Fruit fly (Drosophila melanogaster) whole organism, embryonic: Measurements from ENCODE around the gene CG43731.

Experiments
- CG10462 ChIP-seq: fragments of 200-800 bp; sonication (Bioruptor generic); optimal IDR thresholded peaks from 2 replicates; lab custom pipeline; 2016; ENCODE audit warnings: missing biosample characterization, missing genetic modification characterization
- CG10565 ChIP-seq: fragments of 200-800 bp; sonication (Bioruptor generic); optimal IDR thresholded peaks from 3 replicates; lab custom pipeline; 2016; ENCODE audit warnings: missing biosample characterization, mild to moderate bottlenecking, missing genetic modification characterization
- CG10959 ChIP-seq: fragments of 200-800 bp; sonication (Bioruptor generic); IDR thresholded peaks from 2 replicates; pipeline ENCODE4 v1.3.6; 2022; ENCODE audit warnings: missing biosample characterization, missing genetic modification characterization
- CG11456 ChIP-seq: fragments of 200-800 bp; sonication (Bioruptor generic); IDR thresholded peaks from 3 replicates; pipeline ENCODE4 v1.3.6; 2022; ENCODE audit warnings: missing biosample characterization, missing genetic modification characterization
- CG11695 ChIP-seq: fragments of 200-800 bp; sonication (Bioruptor generic); IDR thresholded peaks from 3 replicates; pipeline ENCODE4 v1.3.6; 2022; ENCODE audit warnings: missing biosample characterization, missing genetic modification characterization
- CG13296 ChIP-seq: fragments of 200-800 bp; sonication (Bioruptor generic); optimal IDR thresholded peaks from 3 replicates; lab custom pipeline; 2018; ENCODE audit warnings: missing biosample characterization, mild to moderate bottlenecking, missing genetic modification characterization
- CG14050 ChIP-seq: fragments of 200-800 bp; sonication (Bioruptor generic); IDR thresholded peaks from 3 replicates; pipeline ENCODE4 v1.3.6; 2022; ENCODE audit warnings: missing biosample characterization, missing genetic modification characterization
- CG1529 ChIP-seq: fragments of 200-800 bp; sonication (Bioruptor generic); optimal IDR thresholded peaks from 3 replicates; lab custom pipeline; 2018; ENCODE audit warnings: missing biosample characterization, missing genetic modification characterization
- CG16815 ChIP-seq: fragments of 200-800 bp; sonication (Bioruptor generic); optimal IDR thresholded peaks from 3 replicates; lab custom pipeline; 2017; ENCODE audit warnings: missing biosample characterization, mild to moderate bottlenecking, missing genetic modification characterization
- CG17186 ChIP-seq: fragments of 200-800 bp; sonication (Bioruptor generic); optimal IDR thresholded peaks from 3 replicates; lab custom pipeline; 2017; ENCODE audit warnings: missing biosample characterization, missing genetic modification reagents, missing genetic modification characterization
- CG17385 ChIP-seq: fragments of 200-800 bp; sonication (Bioruptor generic); optimal IDR thresholded peaks from 3 replicates; lab custom pipeline; 2018; ENCODE audit warnings: missing biosample characterization, mild to moderate bottlenecking, missing genetic modification characterization
- CG18619 ChIP-seq: fragments of 200-800 bp; sonication (Bioruptor generic); optimal IDR thresholded peaks from 3 replicates; lab custom pipeline; 2017; ENCODE audit warnings: missing biosample characterization, mild to moderate bottlenecking, missing genetic modification characterization
- CG2120 ChIP-seq: fragments of 200-800 bp; sonication (Bioruptor generic); optimal IDR thresholded peaks from 3 replicates; lab custom pipeline; 2016; ENCODE audit warnings: missing biosample characterization, missing genetic modification characterization
- CG2889 ChIP-seq: fragments of 200-800 bp; sonication (Bioruptor generic); IDR thresholded peaks from 3 replicates; pipeline ENCODE4 v1.3.6; 2022; ENCODE audit warnings: missing biosample characterization, missing genetic modification characterization
- CG3065 ChIP-seq: fragments of 200-800 bp; sonication (Bioruptor generic); optimal IDR thresholded peaks from 2 replicates; lab custom pipeline; 2016; ENCODE audit warnings: missing biosample characterization, missing genetic modification characterization
- CG31365 ChIP-seq: fragments of 200-800 bp; sonication (Bioruptor generic); optimal IDR thresholded peaks from 2 replicates; lab custom pipeline; 2018; ENCODE audit warnings: missing biosample characterization, mild to moderate bottlenecking, missing genetic modification characterization
- CG3163 ChIP-seq: fragments of 200-800 bp; sonication (Bioruptor generic); optimal IDR thresholded peaks from 3 replicates; lab custom pipeline; 2016; ENCODE audit warnings: missing biosample characterization, missing genetic modification characterization
- CG4820 ChIP-seq: fragments of 200-800 bp; sonication (Bioruptor generic); optimal IDR thresholded peaks from 3 replicates; lab custom pipeline; 2016; ENCODE audit warnings: missing biosample characterization, missing genetic modification characterization
- CG7963 ChIP-seq: fragments of 200-800 bp; sonication (Bioruptor generic); IDR thresholded peaks from 3 replicates; pipeline ENCODE4 v1.3.6; 2022; ENCODE audit warnings: missing biosample characterization, missing genetic modification characterization; ENCODE audit not compliant: partially characterized antibody
- CG8359 ChIP-seq: fragments of 200-800 bp; sonication (Bioruptor generic); optimal IDR thresholded peaks from 2 replicates; lab custom pipeline; 2017; ENCODE audit warnings: missing biosample characterization, mild to moderate bottlenecking, missing genetic modification characterization, borderline replicate concordance
- CG9609 ChIP-seq: fragments of 200-800 bp; sonication (Bioruptor generic); optimal IDR thresholded peaks from 3 replicates; lab custom pipeline; 2016; ENCODE audit warnings: missing biosample characterization, missing genetic modification characterization
- CG9876 ChIP-seq: fragments of 200-800 bp; sonication (Bioruptor generic); optimal IDR thresholded peaks from 2 replicates; lab custom pipeline; 2016; ENCODE audit warnings: missing biosample characterization, missing genetic modification characterization
- ERR ChIP-seq: fragments of 200-800 bp; sonication (Bioruptor generic); optimal IDR thresholded peaks from 2 replicates; lab custom pipeline; 2016; ENCODE audit warnings: missing biosample characterization, missing genetic modification characterization
- Eip74EF ChIP-seq, 2 experiments: fragments of 200-800 bp in 1 of 2; fragments of >200 bp in 1 of 2; sonication (Bioruptor generic) in 1 of 2; optimal IDR thresholded peaks; 2 replicates each; lab custom pipeline; 2017 to 2019; ENCODE audit warnings: missing biosample characterization in 2 of 2, missing genetic modification characterization in 2 of 2, mild to moderate bottlenecking in 1 of 2, moderate library complexity in 1 of 2
- Hey ChIP-seq: fragments of 200-800 bp; sonication (Bioruptor generic); optimal IDR thresholded peaks from 3 replicates; lab custom pipeline; 2018; ENCODE audit warnings: missing biosample characterization, mild to moderate bottlenecking, missing genetic modification characterization
- Hr3 ChIP-seq: fragments of 200-800 bp; sonication (Bioruptor generic); optimal IDR thresholded peaks from 3 replicates; lab custom pipeline; 2016; ENCODE audit warnings: missing biosample characterization, missing genetic modification characterization
- MTF-1 ChIP-seq: fragments of 200-800 bp; sonication (Bioruptor generic); optimal IDR thresholded peaks from 2 replicates; lab custom pipeline; 2018; ENCODE audit warnings: missing biosample characterization, mild to moderate bottlenecking, missing genetic modification characterization, borderline replicate concordance
- Med ChIP-seq: fragments of 200-800 bp; sonication (Bioruptor generic); peaks from one replicate; lab custom pipeline; 2016; ENCODE audit warnings: missing biosample characterization, missing genetic modification characterization, mild to moderate bottlenecking, inconsistent platforms, moderate library complexity
- Myb ChIP-seq: fragments of 200-800 bp; sonication (Bioruptor generic); optimal IDR thresholded peaks from 2 replicates; lab custom pipeline; 2016; ENCODE audit warnings: missing biosample characterization, missing genetic modification characterization
- Nf-YA ChIP-seq: fragments of 200-800 bp; sonication (Bioruptor generic); IDR thresholded peaks from 2 replicates; pipeline ENCODE4 v1.3.6; 2022; ENCODE audit warnings: missing biosample characterization, missing genetic modification characterization
- Scr ChIP-seq: fragments of 200-800 bp; sonication (Bioruptor generic); IDR thresholded peaks from 2 replicates; pipeline ENCODE4 v1.3.6; 2022; ENCODE audit warnings: missing biosample characterization, missing genetic modification characterization; ENCODE audit not compliant: partially characterized antibody
- TFAM ChIP-seq: fragments of 200-800 bp; sonication (Bioruptor generic); optimal IDR thresholded peaks from 2 replicates; lab custom pipeline; 2017; ENCODE audit warnings: missing biosample characterization, missing genetic modification characterization, inconsistent platforms
- Trl ChIP-seq, 3 experiments: fragments of >200 bp in 2 of 3; fragments of 200-800 bp in 1 of 3; sonication (Bioruptor generic) in 1 of 3; optimal IDR thresholded peaks; 2 replicates in 1 of 3; 3 replicates in 2 of 3; lab custom pipeline; 2016 to 2017; ENCODE audit warnings: missing biosample characterization in 1 of 3, missing genetic modification characterization in 1 of 3
- ato ChIP-seq: fragments of 200-800 bp; sonication (Bioruptor generic); IDR thresholded peaks from 2 replicates; pipeline ENCODE4 v1.3.6; 2022; ENCODE audit warnings: missing biosample characterization, missing genetic modification characterization; ENCODE audit not compliant: partially characterized antibody
- bbx ChIP-seq: fragments of 200-800 bp; sonication (Bioruptor generic); IDR thresholded peaks from 2 replicates; pipeline ENCODE4 v1.3.6; 2022; ENCODE audit warnings: missing biosample characterization, missing genetic modification characterization; ENCODE audit not compliant: partially characterized antibody
- crc ChIP-seq: fragments of 200-800 bp; sonication (Bioruptor generic); optimal IDR thresholded peaks from 2 replicates; lab custom pipeline; 2016; ENCODE audit warnings: missing biosample characterization, missing genetic modification characterization
- danr ChIP-seq: fragments of 200-800 bp; sonication (Bioruptor generic); IDR thresholded peaks from 2 replicates; pipeline ENCODE4 v1.3.6; 2022; ENCODE audit warnings: missing biosample characterization, missing genetic modification characterization
- dati ChIP-seq: fragments of 200-800 bp; sonication (Bioruptor generic); IDR thresholded peaks from 2 replicates; pipeline ENCODE4 v1.3.6; 2022; ENCODE audit warnings: missing biosample characterization, missing genetic modification characterization
- dm ChIP-seq: fragments of 200-800 bp; sonication (Bioruptor generic); optimal IDR thresholded peaks from 3 replicates; lab custom pipeline; 2016; ENCODE audit warnings: missing biosample characterization, missing genetic modification characterization
- esg ChIP-seq: fragments of 200-800 bp; sonication (Bioruptor generic); conservative IDR thresholded peaks from 2 replicates; pipeline ENCODE4 v1.3.6; 2022; ENCODE audit warnings: missing biosample characterization, missing genetic modification characterization
- gem ChIP-seq: fragments of 200-800 bp; sonication (Bioruptor generic); optimal IDR thresholded peaks from 2 replicates; lab custom pipeline; 2019; ENCODE audit warnings: missing biosample characterization, mild to moderate bottlenecking, missing genetic modification characterization, moderate library complexity
- grn ChIP-seq: fragments of 200-800 bp; sonication (Bioruptor generic); optimal IDR thresholded peaks from 3 replicates; lab custom pipeline; 2017; ENCODE audit warnings: missing biosample characterization, missing genetic modification characterization
- insv ChIP-seq, 2 experiments: fragments of 200-800 bp; sonication (Bioruptor generic); optimal IDR thresholded peaks; 3 replicates each; lab custom pipeline; 2016 to 2018; ENCODE audit warnings: missing biosample characterization in 2 of 2, missing genetic modification characterization in 2 of 2
- mirr ChIP-seq: fragments of 200-800 bp; sonication (Bioruptor generic); optimal IDR thresholded peaks from 3 replicates; lab custom pipeline; 2018; ENCODE audit warnings: missing biosample characterization, mild to moderate bottlenecking, missing genetic modification characterization
- nerfin-2 ChIP-seq: fragments of 200-800 bp; sonication (Bioruptor generic); IDR thresholded peaks from 2 replicates; pipeline ENCODE4 v1.3.6; 2022; ENCODE audit warnings: missing biosample characterization, missing genetic modification characterization; ENCODE audit not compliant: partially characterized antibody
- pita ChIP-seq: fragments of 200-800 bp; sonication (Bioruptor generic); optimal IDR thresholded peaks from 2 replicates; lab custom pipeline; 2017; ENCODE audit warnings: missing biosample characterization, mild to moderate bottlenecking, missing genetic modification characterization
- sens ChIP-seq: fragments of 200-800 bp; sonication (Bioruptor generic); peaks from one replicate; lab custom pipeline; 2016; ENCODE audit warnings: missing biosample characterization, missing genetic modification characterization
- sna ChIP-seq: fragments of 200-800 bp; sonication (Bioruptor generic); IDR thresholded peaks from 2 replicates; pipeline ENCODE4 v1.3.6; 2022; ENCODE audit warnings: missing biosample characterization, missing genetic modification characterization; ENCODE audit not compliant: partially characterized antibody
- stwl ChIP-seq: fragments of 200-800 bp; sonication (Bioruptor generic); optimal IDR thresholded peaks from 3 replicates; lab custom pipeline; 2018; ENCODE audit warnings: missing biosample characterization, mild to moderate bottlenecking, missing genetic modification characterization, moderate library complexity
- usp ChIP-seq: fragments of >200 bp; optimal IDR thresholded peaks from 2 replicates; lab custom pipeline; 2017; ENCODE audit warnings: missing biosample characterization, missing genetic modification characterization

Gene CG43731

DNA sequence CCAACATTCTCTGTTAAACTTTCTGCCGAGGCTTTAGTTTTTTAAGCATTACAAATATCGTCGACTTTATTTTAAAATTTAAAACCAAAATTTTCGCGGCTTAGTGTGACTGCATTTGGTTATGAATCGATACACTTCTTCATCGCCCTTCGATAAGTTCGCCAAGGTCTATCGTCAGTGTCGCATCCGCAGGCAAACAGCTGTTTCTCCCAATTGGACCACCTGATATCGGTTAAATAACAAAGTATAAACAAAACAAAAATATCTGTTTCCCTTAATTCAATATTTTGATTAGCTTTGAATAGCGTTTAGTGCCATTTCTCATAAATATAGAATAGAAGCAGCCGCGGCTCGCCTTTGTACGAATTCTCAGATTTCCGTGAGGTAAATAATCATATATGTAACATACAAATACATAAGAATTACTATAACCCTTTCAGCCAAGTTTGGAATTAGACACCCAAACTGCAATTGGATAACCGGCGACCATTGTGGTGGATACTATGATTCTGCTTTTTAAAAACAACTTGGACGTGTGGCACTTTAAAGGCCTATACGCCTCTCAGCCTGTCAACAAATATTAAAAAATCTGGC lies 12.4 kb downstream of the CG43731 start, which contains the start of gene CG10561 (continued):
- TF ChIP-seq CG10462 (GFP tag; lab: Kevin White, UChicago) (no peak), esg (GFP tag; lab: Robert Waterston, UW) (no peak), CG2889 (no peak), danr (GFP tag; lab: Robert Waterston, UW) (no peak), CG10959 (GFP tag; lab: Robert Waterston, UW) (no peak), bbx (peak; percentile 78), Hr3 (GFP tag; lab: Kevin White, UChicago) (no peak), ato (GFP tag; lab: Robert Waterston, UW) (peak; percentile 69), mirr (GFP tag; lab: Kevin White, UChicago) (no peak), Hey (tag; lab: Kevin White, UChicago) (no peak), CG14050 (GFP tag; lab: Robert Waterston, UW) (no peak), insv (GFP tag; optimal IDR thresholded peaks at IDR 0.05; lab: Kevin White, UChicago) (peak in 1 of 2 experiments; percentile 93), dati (no peak), CG13296 (no peak), CG9609 (GFP tag; lab: Kevin White, UChicago) (no peak), CG2120 (GFP tag; lab: Kevin White, UChicago) (no peak), grn (GFP tag; lab: Kevin White, UChicago) (no peak), Nf-YA (GFP tag; lab: Robert Waterston, UW) (no peak), ERR (no peak), CG11695 (GFP tag; lab: Robert Waterston, UW) (no peak), CG17385 (GFP tag; lab: Kevin White, UChicago) (no peak), Med (GFP tag; lab: Kevin White, UChicago) (peak; percentile 43), Scr (peak; percentile 68), CG3163 (GFP tag; lab: Kevin White, UChicago) (no peak), gem (tag; lab: Kevin White, UChicago) (no peak), CG18619 (GFP tag; lab: Kevin White, UChicago) (no peak), CG31365 (tag; lab: Kevin White, UChicago) (no peak), CG16815 (GFP tag; lab: Kevin White, UChicago) (no peak), Trl (optimal IDR thresholded peaks at IDR 0.05; lab: Kevin White, UChicago) (no peak), Trl (GFP tag; optimal IDR thresholded peaks at IDR 0.05; lab: Kevin White, UChicago) (no peak), CG4820 (GFP tag; lab: Kevin White, UChicago) (no peak), TFAM (GFP tag; lab: Kevin White, UChicago) (no peak), Eip74EF (GFP tag; optimal IDR thresholded peaks at IDR 0.05; lab: Kevin White, UChicago) (no peak), pita (GFP tag; lab: Kevin White, UChicago) (no peak), nerfin-2 (GFP tag; lab: Robert Waterston, UW) (peak; percentile 71), CG8359 (GFP tag; lab: Kevin White, UChicago) (no peak), CG11456 (GFP tag; lab: Robert Waterston, UW) (no peak), CG1529 (GFP tag; lab: Kevin White, UChicago) (no peak), CG7963 (GFP tag; lab: Robert Waterston, UW) (peak; percentile 51; the same call in 2 of the 3 replicates), sna (GFP tag; lab: Robert Waterston, UW) (peak; percentile 80), crc (GFP tag; lab: Kevin White, UChicago) (no peak), CG3065 (no peak), CG17186 (GFP tag; lab: Kevin White, UChicago) (no peak), sens (GFP tag; lab: Kevin White, UChicago) (peak; percentile 60), CG9876 (GFP tag; lab: Kevin White, UChicago) (no peak), dm (GFP tag; lab: Kevin White, UChicago) (no peak), MTF-1 (no peak), usp (no peak), CG10565 (GFP tag; lab: Kevin White, UChicago) (no peak), Myb (GFP tag; lab: Kevin White, UChicago) (no peak), stwl (tag; lab: Kevin White, UChicago) (peak; percentile 68)
